Worm (Caenorhabditis elegans) whole organism, L2 larva: ENCODE data around the gene Y38F1A.4.

Experiments
- nhr-25 ChIP-seq: fragments of 150-350 bp; sonication (generic microtip); optimal IDR thresholded peaks from 3 replicates; lab custom pipeline; 2014; ENCODE audit warnings: missing biosample characterization, missing genetic modification characterization
- nhr-77 ChIP-seq: fragments of 150-350 bp; optimal IDR thresholded peaks from 2 replicates; lab custom pipeline; 2014; ENCODE audit warnings: missing biosample characterization, missing genetic modification characterization
- skn-1 ChIP-seq: sonication (generic microtip); optimal IDR thresholded peaks from 2 replicates; lab custom pipeline; 2017; ENCODE audit warnings: missing biosample characterization, missing genetic modification characterization

- TF ChIP-seq nhr-77 (no peak), skn-1 (no peak), nhr-25 (no peak)
These were observed 1.0 kb downstream of the Y38F1A.4 start for ce11 chrII:12968448-12968969.
